Fruit fly (Drosophila melanogaster): Measurements from ENCODE around the gene CG2983.

The CG2983 gene

DNA sequence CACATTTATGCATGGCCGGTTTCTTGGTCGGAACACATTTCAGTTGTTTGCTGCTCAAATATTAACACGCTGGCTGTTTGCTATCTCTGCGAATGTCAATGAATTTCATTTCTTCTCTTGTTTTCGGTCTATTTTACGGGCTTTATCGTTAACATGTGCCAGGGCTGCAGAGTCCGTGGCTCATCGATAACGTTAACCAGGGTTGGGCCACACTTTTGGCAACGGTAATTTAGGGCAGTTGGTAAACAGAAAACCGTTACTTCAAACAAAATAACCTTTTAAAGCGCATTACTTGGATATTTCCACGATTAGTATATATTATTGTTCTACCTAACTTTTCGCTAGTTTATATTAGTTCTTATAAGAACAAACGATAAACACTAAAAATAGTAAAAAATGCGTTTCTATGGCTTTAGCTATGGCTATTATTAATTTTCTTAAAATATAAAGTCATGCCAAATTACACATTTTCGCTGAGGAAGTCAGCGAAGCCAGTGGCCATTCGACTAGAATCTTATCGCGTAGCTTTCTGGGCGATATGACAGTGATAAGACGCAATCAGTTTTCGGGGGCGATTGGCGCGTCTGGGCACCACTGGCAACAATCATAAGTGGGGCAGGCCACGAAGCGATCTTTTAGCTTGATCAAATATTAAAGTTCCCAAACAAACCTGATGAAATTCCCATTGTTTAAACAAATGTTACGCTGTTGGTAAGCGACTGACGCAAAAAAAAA lies 35.7 kb downstream of the CG2983 start (continued):
- no peak for TF ChIP-seq maf-S (GFP tag; optimal IDR thresholded peaks at IDR 0.05)
- TF ChIP-seq Lhr (GFP tag; optimal IDR thresholded peaks at IDR 0.05): no peak
- TF ChIP-seq Ets97D (GFP tag; optimal IDR thresholded peaks at IDR 0.05): peak; percentile 42
- peak; percentile 36 for TF ChIP-seq Antp (GFP tag; optimal IDR thresholded peaks at IDR 0.05)
- TF ChIP-seq CG8281 (tag; optimal IDR thresholded peaks at IDR 0.05): no peak
- peak; percentile 18 for TF ChIP-seq fu2 (GFP tag; optimal IDR thresholded peaks at IDR 0.05)
- peak; percentile 36; the same call in 1 of the 2 replicates for TF ChIP-seq CG32532 (GFP tag; IDR thresholded peaks at IDR 0.05)
- peak; percentile 61 for TF ChIP-seq grau (tag; optimal IDR thresholded peaks at IDR 0.05)
- TF ChIP-seq unpg (GFP tag; optimal IDR thresholded peaks at IDR 0.05): peak; percentile 45
- peak; percentile 40 for TF ChIP-seq trh (GFP tag; optimal IDR thresholded peaks at IDR 0.05)

DNA sequence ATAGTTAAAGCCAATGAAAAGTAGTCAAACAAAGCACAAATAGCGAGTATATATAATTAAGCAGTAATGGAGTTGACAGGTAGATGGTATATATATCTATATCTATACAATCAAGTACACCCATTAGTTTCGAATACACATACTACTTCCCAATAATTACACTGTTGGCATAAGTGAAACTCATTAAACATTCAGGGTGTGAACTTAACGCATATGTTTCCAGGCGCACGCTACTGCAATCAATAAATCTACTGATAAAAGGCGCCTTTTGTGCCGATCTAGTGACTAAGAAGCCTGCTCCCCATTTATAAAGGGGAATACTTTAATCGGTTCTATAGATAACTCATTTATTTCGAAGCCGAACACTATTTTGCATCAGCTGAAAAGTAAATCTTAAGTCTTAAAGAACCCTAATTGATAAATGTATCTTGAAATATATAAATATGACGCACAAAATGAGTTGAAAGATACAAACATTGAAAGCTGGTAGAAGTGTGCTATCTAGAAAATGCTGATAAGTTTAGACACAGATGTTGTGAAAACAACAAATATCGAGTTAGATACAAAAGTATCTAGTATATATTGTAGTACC lies 36.4 kb downstream of the CG2983 start:
- no peak for TF ChIP-seq CG13296 (GFP tag; optimal IDR thresholded peaks at IDR 0.05)
- TF ChIP-seq crc (GFP tag; optimal IDR thresholded peaks at IDR 0.05): no peak
- TF ChIP-seq Ssrp (tag; optimal IDR thresholded peaks at IDR 0.05): no peak
- no peak for TF ChIP-seq CG11247 (GFP tag; IDR thresholded peaks at IDR 0.05)
- no peak for TF ChIP-seq lov (optimal IDR thresholded peaks at IDR 0.05)
- TF ChIP-seq lov (GFP tag; IDR thresholded peaks at IDR 0.05): no peak
- peak; percentile 31 for TF ChIP-seq Hand (GFP tag; optimal IDR thresholded peaks at IDR 0.05)
- no peak for TF ChIP-seq CG2129 (GFP tag; IDR thresholded peaks at IDR 0.05; ENCODE audit: partially characterized antibody)
- TF ChIP-seq Med (GFP tag): peak; percentile 35
- no peak for TF ChIP-seq CG14965 (GFP tag; optimal IDR thresholded peaks at IDR 0.05; ENCODE audit: borderline replicate concordance)
- TF ChIP-seq CG8388 (GFP tag; optimal IDR thresholded peaks at IDR 0.05): no peak
- TF ChIP-seq her (GFP tag; optimal IDR thresholded peaks at IDR 0.05): no peak
- TF ChIP-seq stc (GFP tag; IDR thresholded peaks at IDR 0.05): no peak
- peak; percentile 89 for TF ChIP-seq exex (tag; optimal IDR thresholded peaks at IDR 0.05)
- no peak for TF ChIP-seq CG9215 (GFP tag; IDR thresholded peaks at IDR 0.05)
- no peak for TF ChIP-seq Doc3 (GFP tag; IDR thresholded peaks at IDR 0.05; ENCODE audit: partially characterized antibody)
- TF ChIP-seq CG17568 (GFP tag; optimal IDR thresholded peaks at IDR 0.05): no peak
- no peak for TF ChIP-seq fd64A (GFP tag; optimal IDR thresholded peaks at IDR 0.05)
- no peak for TF ChIP-seq CG4707 (GFP tag; optimal IDR thresholded peaks at IDR 0.05)
- TF ChIP-seq CG34224 (GFP tag; IDR thresholded peaks at IDR 0.05; ENCODE audit: partially characterized antibody): no peak
- TF ChIP-seq ase (GFP tag; IDR thresholded peaks at IDR 0.05): no peak
- TF ChIP-seq jing (GFP tag; optimal IDR thresholded peaks at IDR 0.05): no peak
- no peak for TF ChIP-seq gsb-n (tag; optimal IDR thresholded peaks at IDR 0.05)
- TF ChIP-seq CG7786 (GFP tag; optimal IDR thresholded peaks at IDR 0.05): no peak
- TF ChIP-seq dm (GFP tag; optimal IDR thresholded peaks at IDR 0.05): no peak
- TF ChIP-seq gem (tag; optimal IDR thresholded peaks at IDR 0.05): no peak
- TF ChIP-seq CG1603 (tag; optimal IDR thresholded peaks at IDR 0.05): no peak
- no peak for TF ChIP-seq fd96Cb (tag; optimal IDR thresholded peaks at IDR 0.05)
- peak; percentile 18; the same call in 1 of the 2 replicates for TF ChIP-seq ranshi (GFP tag; IDR thresholded peaks at IDR 0.05)
- TF ChIP-seq twi (tag; optimal IDR thresholded peaks at IDR 0.05): no peak
- TF ChIP-seq CG34422 (GFP tag; IDR thresholded peaks at IDR 0.05): no peak
- peak; percentile 2 for TF ChIP-seq Fer1 (GFP tag; optimal IDR thresholded peaks at IDR 0.05)
- no peak for TF ChIP-seq Chrac-16 (GFP tag; optimal IDR thresholded peaks at IDR 0.05)
- TF ChIP-seq Dad (GFP tag; optimal IDR thresholded peaks at IDR 0.05): no peak
- no peak for TF ChIP-seq CG5953 (GFP tag; IDR thresholded peaks at IDR 0.05)
- TF ChIP-seq slp2 (GFP tag; optimal IDR thresholded peaks at IDR 0.05): no peak
- TF ChIP-seq NC2α (GFP tag; optimal IDR thresholded peaks at IDR 0.05): no peak
- TF ChIP-seq NfI (GFP tag; optimal IDR thresholded peaks at IDR 0.05): no peak

All from whole organism, embryonic.